Fruit fly (Drosophila melanogaster) whole organism, embryonic: Measurements from ENCODE around the gene Ndae1.

Experiments used
- Atf3 ChIP-seq: fragments of 200-800 bp; sonication (Bioruptor generic); optimal IDR thresholded peaks from 3 replicates; lab custom pipeline; 2016; ENCODE audit warnings: missing biosample characterization, missing genetic modification characterization
- Blimp-1 ChIP-seq: fragments of 200-800 bp; sonication (Bioruptor generic); optimal IDR thresholded peaks from 3 replicates; lab custom pipeline; 2018; ENCODE audit warnings: missing biosample characterization, missing genetic modification characterization, mild to moderate bottlenecking, moderate library complexity, missing genetic modification reagents
- CG10147 ChIP-seq: fragments of 200-800 bp; sonication (Bioruptor generic); optimal IDR thresholded peaks from 2 replicates; lab custom pipeline; 2019; ENCODE audit warnings: missing biosample characterization, mild to moderate bottlenecking, missing genetic modification characterization, moderate library complexity
- CG1024 ChIP-seq: fragments of 200-800 bp; sonication (Bioruptor generic); IDR thresholded peaks from 2 replicates; pipeline ENCODE4 v1.3.6; 2022; ENCODE audit warnings: missing biosample characterization, missing genetic modification characterization
- CG10654 ChIP-seq: fragments of 200-800 bp; sonication (Bioruptor generic); optimal IDR thresholded peaks from 2 replicates; lab custom pipeline; 2016; ENCODE audit warnings: missing biosample characterization, missing genetic modification characterization
- CG10979 ChIP-seq: fragments of 200-800 bp; sonication (Bioruptor generic); optimal IDR thresholded peaks from 2 replicates; lab custom pipeline; 2018; ENCODE audit warnings: missing biosample characterization, mild to moderate bottlenecking, missing genetic modification characterization, moderate library complexity
- CG11696 ChIP-seq: fragments of 200-800 bp; sonication (Bioruptor generic); IDR thresholded peaks from 2 replicates; pipeline ENCODE4 v1.3.6; 2022; ENCODE audit warnings: missing biosample characterization, missing genetic modification characterization
- CG1529 ChIP-seq: fragments of 200-800 bp; sonication (Bioruptor generic); optimal IDR thresholded peaks from 3 replicates; lab custom pipeline; 2018; ENCODE audit warnings: missing biosample characterization, missing genetic modification characterization
- CG15514 ChIP-seq: fragments of 200-800 bp; sonication (Bioruptor generic); optimal IDR thresholded peaks from 3 replicates; lab custom pipeline; 2017; ENCODE audit warnings: missing biosample characterization, missing genetic modification characterization, mild to moderate bottlenecking, moderate library complexity, missing genetic modification reagents
- CG17186 ChIP-seq: fragments of 200-800 bp; sonication (Bioruptor generic); optimal IDR thresholded peaks from 3 replicates; lab custom pipeline; 2017; ENCODE audit warnings: missing biosample characterization, missing genetic modification reagents, missing genetic modification characterization
- CG17359 ChIP-seq: fragments of 200-800 bp; sonication (Bioruptor generic); optimal IDR thresholded peaks from 3 replicates; lab custom pipeline; 2018; ENCODE audit warnings: missing biosample characterization, mild to moderate bottlenecking, missing genetic modification characterization, moderate library complexity
- CG2678 ChIP-seq: fragments of 200-800 bp; sonication (Bioruptor generic); optimal IDR thresholded peaks from 3 replicates; lab custom pipeline; 2019; ENCODE audit warnings: missing biosample characterization, mild to moderate bottlenecking, missing genetic modification characterization, moderate library complexity
- CG2875 ChIP-seq: fragments of 200-800 bp; sonication (Bioruptor generic); optimal IDR thresholded peaks from 2 replicates; lab custom pipeline; 2017; ENCODE audit warnings: missing biosample characterization, mild to moderate bottlenecking, missing genetic modification characterization, missing genetic modification reagents
- CG33557 ChIP-seq: fragments of 200-800 bp; sonication (Bioruptor generic); optimal IDR thresholded peaks from 2 replicates; lab custom pipeline; 2019; ENCODE audit warnings: missing biosample characterization, mild to moderate bottlenecking, missing genetic modification characterization, moderate library complexity
- CG34422 ChIP-seq: fragments of 200-800 bp; sonication (Bioruptor generic); IDR thresholded peaks from 3 replicates; pipeline ENCODE4 v1.3.6; 2022; ENCODE audit warnings: missing biosample characterization, missing genetic modification characterization
- CG4617 ChIP-seq: fragments of 200-800 bp; sonication (Bioruptor generic); optimal IDR thresholded peaks from 3 replicates; lab custom pipeline; 2016; ENCODE audit warnings: missing biosample characterization, missing genetic modification characterization, borderline replicate concordance
- CG4854 ChIP-seq: fragments of 200-800 bp; sonication (Bioruptor generic); optimal IDR thresholded peaks from 2 replicates; lab custom pipeline; 2016; ENCODE audit warnings: missing biosample characterization, missing genetic modification characterization, inconsistent platforms
- Doc2 ChIP-seq: fragments of 200-800 bp; sonication (Bioruptor generic); IDR thresholded peaks from 2 replicates; pipeline ENCODE4 v1.3.6; 2022; ENCODE audit warnings: missing biosample characterization, missing genetic modification characterization
- E2f1 ChIP-seq: fragments of 200-800 bp; sonication (Bioruptor generic); IDR thresholded peaks from 2 replicates; pipeline ENCODE4 v1.3.6; 2022; ENCODE audit warnings: missing biosample characterization, missing genetic modification characterization
- Eip74EF ChIP-seq, 2 experiments: fragments of 200-800 bp in 1 of 2; fragments of >200 bp in 1 of 2; sonication (Bioruptor generic) in 1 of 2; optimal IDR thresholded peaks; 2 replicates each; lab custom pipeline; 2017 to 2019; ENCODE audit warnings: missing biosample characterization in 2 of 2, missing genetic modification characterization in 2 of 2, mild to moderate bottlenecking in 1 of 2, moderate library complexity in 1 of 2
- Ets65A ChIP-seq: fragments of 200-800 bp; sonication (Bioruptor generic); peaks from one replicate; lab custom pipeline; 2016; ENCODE audit warnings: missing biosample characterization, missing genetic modification characterization
- GATAe ChIP-seq: fragments of 200-800 bp; sonication (Bioruptor generic); conservative IDR thresholded peaks from 2 replicates; pipeline ENCODE4 v1.3.6; 2022; ENCODE audit warnings: missing biosample characterization, missing genetic modification characterization
- Gsc ChIP-seq: fragments of 200-800 bp; sonication (Bioruptor generic); IDR thresholded peaks from 2 replicates; pipeline ENCODE4 v1.3.6; 2022; ENCODE audit warnings: missing biosample characterization, missing genetic modification characterization
- Hsf ChIP-seq: fragments of 200-800 bp; sonication (Bioruptor generic); optimal IDR thresholded peaks from 3 replicates; lab custom pipeline; 2016; ENCODE audit warnings: missing biosample characterization, missing genetic modification characterization
- Med ChIP-seq: fragments of 200-800 bp; sonication (Bioruptor generic); peaks from one replicate; lab custom pipeline; 2016; ENCODE audit warnings: missing biosample characterization, missing genetic modification characterization, mild to moderate bottlenecking, inconsistent platforms, moderate library complexity
- Mes4 ChIP-seq: fragments of 200-800 bp; sonication (Bioruptor generic); optimal IDR thresholded peaks from 2 replicates; lab custom pipeline; 2016; ENCODE audit warnings: missing biosample characterization, missing genetic modification characterization
- Myb ChIP-seq: fragments of 200-800 bp; sonication (Bioruptor generic); optimal IDR thresholded peaks from 2 replicates; lab custom pipeline; 2016; ENCODE audit warnings: missing biosample characterization, missing genetic modification characterization
- PHDP ChIP-seq: fragments of 200-800 bp; sonication (Bioruptor generic); optimal IDR thresholded peaks from 3 replicates; lab custom pipeline; 2018; ENCODE audit warnings: missing biosample characterization, mild to moderate bottlenecking, missing genetic modification characterization, moderate library complexity
- Poxn ChIP-seq: fragments of 200-800 bp; sonication (Bioruptor generic); IDR thresholded peaks from 2 replicates; pipeline ENCODE4 v1.3.6; 2022; ENCODE audit warnings: missing biosample characterization, missing genetic modification characterization
- Sox102F ChIP-seq: fragments of 200-800 bp; sonication (Bioruptor generic); optimal IDR thresholded peaks from 2 replicates; lab custom pipeline; 2018; ENCODE audit warnings: missing biosample characterization, mild to moderate bottlenecking, missing genetic modification characterization, moderate library complexity
- Xbp1 ChIP-seq: fragments of 200-800 bp; sonication (Bioruptor generic); optimal IDR thresholded peaks from 3 replicates; lab custom pipeline; 2016; ENCODE audit warnings: missing biosample characterization, mild to moderate bottlenecking, missing genetic modification characterization
- ash1 ChIP-seq: fragments of 200-800 bp; sonication (Bioruptor generic); optimal IDR thresholded peaks from 2 replicates; lab custom pipeline; 2018; ENCODE audit warnings: missing biosample characterization, mild to moderate bottlenecking, missing genetic modification characterization
- cg ChIP-seq: fragments of 200-800 bp; sonication (Bioruptor generic); optimal IDR thresholded peaks from 3 replicates; lab custom pipeline; 2019; ENCODE audit warnings: missing biosample characterization, mild to moderate bottlenecking, missing genetic modification characterization, moderate library complexity
- dm ChIP-seq: fragments of 200-800 bp; sonication (Bioruptor generic); optimal IDR thresholded peaks from 3 replicates; lab custom pipeline; 2016; ENCODE audit warnings: missing biosample characterization, missing genetic modification characterization
- emc ChIP-seq: fragments of 200-800 bp; sonication (Bioruptor generic); optimal IDR thresholded peaks from 2 replicates; lab custom pipeline; 2016; ENCODE audit warnings: missing biosample characterization, missing genetic modification characterization
- fru ChIP-seq: fragments of >200 bp; optimal IDR thresholded peaks from 2 replicates; lab custom pipeline; 2017
- gem ChIP-seq: fragments of 200-800 bp; sonication (Bioruptor generic); optimal IDR thresholded peaks from 2 replicates; lab custom pipeline; 2019; ENCODE audit warnings: missing biosample characterization, mild to moderate bottlenecking, missing genetic modification characterization, moderate library complexity
- grau ChIP-seq: fragments of 200-800 bp; optimal IDR thresholded peaks from 3 replicates; lab custom pipeline; 2019; ENCODE audit warnings: missing biosample characterization, mild to moderate bottlenecking, missing genetic modification characterization, moderate library complexity
- mld ChIP-seq: fragments of 200-800 bp; sonication (Bioruptor generic); IDR thresholded peaks from 3 replicates; pipeline ENCODE4 v1.3.6; 2022; ENCODE audit warnings: missing biosample characterization, missing genetic modification characterization; ENCODE audit not compliant: partially characterized antibody
- oc ChIP-seq: fragments of 200-800 bp; sonication (Bioruptor generic); optimal IDR thresholded peaks from 2 replicates; lab custom pipeline; 2018; ENCODE audit warnings: missing biosample characterization, mild to moderate bottlenecking, missing genetic modification characterization, moderate library complexity
- sens ChIP-seq: fragments of 200-800 bp; sonication (Bioruptor generic); peaks from one replicate; lab custom pipeline; 2016; ENCODE audit warnings: missing biosample characterization, missing genetic modification characterization
- sens-2 ChIP-seq: fragments of 200-800 bp; sonication (Bioruptor generic); IDR thresholded peaks from 2 replicates; pipeline ENCODE4 v1.3.6; 2022; ENCODE audit warnings: missing biosample characterization, missing genetic modification characterization
- sisA ChIP-seq: fragments of 200-800 bp; sonication (Bioruptor generic); IDR thresholded peaks from 2 replicates; pipeline ENCODE4 v1.3.6; 2022; ENCODE audit warnings: missing biosample characterization, missing genetic modification characterization
- tin ChIP-seq: fragments of 200-800 bp; sonication (Bioruptor generic); optimal IDR thresholded peaks from 3 replicates; lab custom pipeline; 2016; ENCODE audit warnings: missing biosample characterization, missing genetic modification characterization
- yki ChIP-seq: fragments of >200 bp; optimal IDR thresholded peaks from 3 replicates; lab custom pipeline; 2018

Gene Ndae1

dm6 chr2L:7261989-7262388 lies 12.8 kb upstream of the Ndae1 start (continued):
- TF ChIP-seq Poxn (no peak), Mes4 (GFP tag; lab: Kevin White, UChicago) (peak; percentile 24), CG4617 (GFP tag; lab: Kevin White, UChicago) (no peak), CG17359 (peak; percentile 53), Gsc (GFP tag; lab: Robert Waterston, UW) (no peak), CG11696 (0 out of 2 replicates have a peak, but pooled peaks have one; percentile 24), Med (GFP tag; lab: Kevin White, UChicago) (peak; percentile 90), CG4854 (peak; percentile 13), CG1024 (GFP tag; lab: Robert Waterston, UW) (0 out of 2 replicates have a peak, but pooled peaks have one; percentile 20), Doc2 (GFP tag; lab: Robert Waterston, UW) (no peak), sisA (GFP tag; lab: Robert Waterston, UW) (peak; percentile 66), fru (no peak), CG2875 (peak; percentile 58), Atf3 (GFP tag; lab: Kevin White, UChicago) (peak; percentile 31), mld (GFP tag; lab: Robert Waterston, UW) (no peak), grau (tag; lab: Kevin White, UChicago) (peak; percentile 51), Eip74EF (GFP tag; optimal IDR thresholded peaks at IDR 0.05; lab: Kevin White, UChicago) (peak in 1 of 2 experiments; percentile 11), CG10147 (GFP tag; lab: Kevin White, UChicago) (peak; percentile 6), CG2678 (tag; lab: Kevin White, UChicago) (peak; percentile 62), Hsf (GFP tag; lab: Kevin White, UChicago) (no peak), CG33557 (GFP tag; lab: Kevin White, UChicago) (peak; percentile 55), Myb (GFP tag; lab: Kevin White, UChicago) (no peak), tin (GFP tag; lab: Kevin White, UChicago) (peak; percentile 55), yki (no peak), ash1 (GFP tag; lab: Kevin White, UChicago) (no peak), Xbp1 (GFP tag; lab: Kevin White, UChicago) (peak; percentile 65), CG1529 (peak; percentile 54), oc (tag; lab: Kevin White, UChicago) (peak; percentile 46), emc (peak; percentile 25)

dm6 chr2L:7260251-7260650 lies 11.1 kb upstream of the Ndae1 start:
- peak; percentile 13 for TF ChIP-seq cg (GFP tag; lab: Kevin White, UChicago)
- TF ChIP-seq Ets65A (GFP tag; lab: Kevin White, UChicago) = peak; percentile 17
- TF ChIP-seq Sox102F = peak; percentile 7
- TF ChIP-seq GATAe = no peak
- peak; percentile 7 for TF ChIP-seq CG10979
- TF ChIP-seq CG10654 (GFP tag; lab: Kevin White, UChicago) = no peak
- TF ChIP-seq CG34422 (GFP tag; lab: Robert Waterston, UW) = no peak
- TF ChIP-seq PHDP (tag; lab: Kevin White, UChicago) = no peak
- no peak for TF ChIP-seq CG15514
- TF ChIP-seq dm (GFP tag; lab: Kevin White, UChicago) = no peak
- peak; percentile 8 for TF ChIP-seq CG1529
- TF ChIP-seq CG17186 = no peak
- peak; percentile 79 for TF ChIP-seq sens (GFP tag; lab: Kevin White, UChicago)
- TF ChIP-seq sens-2 (GFP tag; lab: Robert Waterston, UW) = no peak; the same call in 1 of the 2 replicates
- TF ChIP-seq E2f1 (GFP tag; lab: Robert Waterston, UW) = 0 out of 2 replicates have a peak, but pooled peaks have one; percentile 13
- TF ChIP-seq gem = peak; percentile 15
- TF ChIP-seq Blimp-1 (GFP tag; lab: Kevin White, UChicago) = peak; percentile 11
